Fruit fly (Drosophila melanogaster): ENCODE measurements around the gene CG43850.

Gene CG43850

dm6 chr2L:13387255-13387654, 28.0 kb upstream of the CG43850 start, which contains the start of the genes Ing5 and CG7099 (continued):
- TF ChIP-seq topi (GFP tag; optimal IDR thresholded peaks at IDR 0.05) (peak; percentile 95), CG16779 (tag; optimal IDR thresholded peaks at IDR 0.05) (no peak), Hr38 (GFP tag; optimal IDR thresholded peaks at IDR 0.05) (peak; percentile 19), OdsH (GFP tag; optimal IDR thresholded peaks at IDR 0.05) (peak; percentile 97), CG10631 (GFP tag; optimal IDR thresholded peaks at IDR 0.05) (peak; percentile 97), CG7368 (GFP tag; optimal IDR thresholded peaks at IDR 0.05) (peak; percentile 90), svp (GFP tag) (no peak), acj6 (GFP tag; optimal IDR thresholded peaks at IDR 0.05) (peak; percentile 97), CG31627 (GFP tag; optimal IDR thresholded peaks at IDR 0.05) (peak; percentile 96), Met (GFP tag; optimal IDR thresholded peaks at IDR 0.05) (peak; percentile 95), eg (GFP tag; IDR thresholded peaks at IDR 0.05) (peak; percentile 96), CG6163 (GFP tag; IDR thresholded peaks at IDR 0.05) (peak; percentile 96), salr (GFP tag; optimal IDR thresholded peaks at IDR 0.05) (peak; percentile 88 to 92), Blimp-1 (GFP tag; optimal IDR thresholded peaks at IDR 0.05) (peak; percentile 78), net (GFP tag; optimal IDR thresholded peaks at IDR 0.05) (peak; percentile 93), cyc (GFP tag; optimal IDR thresholded peaks at IDR 0.05) (peak; percentile 95), CG11902 (GFP tag; optimal IDR thresholded peaks at IDR 0.05) (peak; percentile 94), Gug (GFP tag; IDR thresholded peaks at IDR 0.05) (peak; percentile 93), Smox (GFP tag; optimal IDR thresholded peaks at IDR 0.05) (peak; percentile 95)

DNA sequence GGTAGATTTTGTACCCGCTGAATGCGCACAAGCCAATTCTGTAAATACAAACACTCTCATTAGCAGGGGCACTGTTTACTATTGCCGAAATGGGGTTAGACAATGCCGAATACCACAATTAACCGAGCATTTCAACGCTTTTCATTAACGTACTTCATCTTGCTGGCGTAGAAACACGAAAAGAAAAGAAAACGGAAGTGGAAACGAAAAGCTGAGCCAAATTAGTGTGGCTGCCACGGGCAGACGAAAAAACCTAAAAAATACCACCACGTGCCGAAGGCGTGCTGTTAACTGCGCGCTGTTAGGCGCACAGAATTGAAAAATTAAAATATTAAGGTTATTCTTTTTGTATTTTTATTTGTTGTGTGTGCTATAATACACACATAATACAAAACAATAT, 20.3 kb upstream of the CG43850 start, which contains the start of gene RpL24:
TSS of gene RpL24 (minus strand) at position 229 of the 400 bp plus-strand sequence.
- TF ChIP-seq CG1621 (tag; optimal IDR thresholded peaks at IDR 0.05) (peak; percentile 73), eg (GFP tag; IDR thresholded peaks at IDR 0.05) (peak; percentile 92), Hr38 (GFP tag; optimal IDR thresholded peaks at IDR 0.05) (no peak), Eip78C (GFP tag) (peak; percentile 96), CG11294 (GFP tag; IDR thresholded peaks at IDR 0.05) (peak; percentile 18; the same call in 1 of the 2 replicates), Sox15 (GFP tag; optimal IDR thresholded peaks at IDR 0.05) (peak; percentile 1), CG34406 (GFP tag; optimal IDR thresholded peaks at IDR 0.05) (peak; percentile 86), esn (GFP tag; optimal IDR thresholded peaks at IDR 0.05) (peak; percentile 93), CG3919 (GFP tag; optimal IDR thresholded peaks at IDR 0.05) (peak; percentile 95), CG7368 (GFP tag; optimal IDR thresholded peaks at IDR 0.05) (peak; percentile 91), Sox14 (GFP tag; optimal IDR thresholded peaks at IDR 0.05) (peak; percentile 72), CG8319 (GFP tag; optimal IDR thresholded peaks at IDR 0.05) (peak; percentile 73), OdsH (GFP tag; optimal IDR thresholded peaks at IDR 0.05) (peak; percentile 82), Smox (GFP tag; optimal IDR thresholded peaks at IDR 0.05) (peak; percentile 82), salr (GFP tag; optimal IDR thresholded peaks at IDR 0.05) (peak; percentile 19 to 91), Ets96B (tag; optimal IDR thresholded peaks at IDR 0.05) (peak; percentile 56), cyc (GFP tag; optimal IDR thresholded peaks at IDR 0.05) (peak; percentile 84), vri (GFP tag; optimal IDR thresholded peaks at IDR 0.05) (peak; percentile 92), Eip75B (GFP tag; optimal IDR thresholded peaks at IDR 0.05) (peak; percentile 89), Gug (GFP tag; IDR thresholded peaks at IDR 0.05) (peak; percentile 45; the same call in 1 of the 2 replicates), acj6 (GFP tag; optimal IDR thresholded peaks at IDR 0.05) (peak; percentile 85), net (GFP tag; optimal IDR thresholded peaks at IDR 0.05) (peak; percentile 95), lz (GFP tag; optimal IDR thresholded peaks at IDR 0.05) (peak; percentile 90), CG10631 (GFP tag; optimal IDR thresholded peaks at IDR 0.05) (no peak), CG10669 (GFP tag; optimal IDR thresholded peaks at IDR 0.05) (peak; percentile 78), CG11902 (GFP tag; optimal IDR thresholded peaks at IDR 0.05) (peak; percentile 36), dsx (GFP tag; optimal IDR thresholded peaks at IDR 0.05; ENCODE audit: poor library complexity, severe bottlenecking) (no peak), topi (GFP tag; optimal IDR thresholded peaks at IDR 0.05) (peak; percentile 90), CG6276 (GFP tag; optimal IDR thresholded peaks at IDR 0.05) (peak; percentile 58), CG32006 (GFP tag; optimal IDR thresholded peaks at IDR 0.05) (peak; percentile 41), CG6854 (GFP tag; optimal IDR thresholded peaks at IDR 0.05) (peak; percentile 98), CG4318 (GFP tag; optimal IDR thresholded peaks at IDR 0.05) (no peak), fd59A (GFP tag; optimal IDR thresholded peaks at IDR 0.05) (peak; percentile 61), Eip93F (GFP tag; optimal IDR thresholded peaks at IDR 0.05) (peak; percentile 23), CG16779 (tag; optimal IDR thresholded peaks at IDR 0.05) (peak; percentile 82), Ets21C (GFP tag; optimal IDR thresholded peaks at IDR 0.05) (no peak), spab (GFP tag; optimal IDR thresholded peaks at IDR 0.05) (peak; percentile 70), ss (GFP tag; optimal IDR thresholded peaks at IDR 0.05) (peak; percentile 84 to 92), CG3032 (tag; optimal IDR thresholded peaks at IDR 0.05) (peak; percentile 65), fd85E (GFP tag; optimal IDR thresholded peaks at IDR 0.05) (peak; percentile 90), CG9139 (GFP tag; optimal IDR thresholded peaks at IDR 0.05) (peak; percentile 87), CG8119 (GFP tag; IDR thresholded peaks at IDR 0.05) (no peak), CG15336 (GFP tag; IDR thresholded peaks at IDR 0.05) (no peak)

Data from whole organism, prepupa.